Worm (Caenorhabditis elegans) whole organism, L3 larva: Measurements from ENCODE around the gene W07A12.8.

Source experiments
- aly-2 ChIP-seq: fragments of 150-350 bp; optimal IDR thresholded peaks from 2 replicates; lab custom pipeline; 2014; ENCODE audit warnings: missing biosample characterization, missing genetic modification characterization
- ceh-16 ChIP-seq: sonication (generic microtip); optimal IDR thresholded peaks from 2 replicates; lab custom pipeline; 2017; ENCODE audit warnings: missing biosample characterization, missing genetic modification characterization
- ceh-28 ChIP-seq: fragments of 150-350 bp; optimal IDR thresholded peaks from 2 replicates; lab custom pipeline; 2014; ENCODE audit warnings: missing biosample characterization, missing genetic modification reagents, missing genetic modification characterization
- ceh-82 ChIP-seq: fragments of 150-350 bp; optimal IDR thresholded peaks from 2 replicates; lab custom pipeline; 2014; ENCODE audit warnings: missing biosample characterization, missing genetic modification characterization
- ceh-9 ChIP-seq: sonication (generic microtip); optimal IDR thresholded peaks from 2 replicates; lab custom pipeline; 2018; ENCODE audit warnings: missing biosample characterization, missing genetic modification characterization
- daf-12 ChIP-seq: fragments of 150-350 bp; optimal IDR thresholded peaks from 2 replicates; lab custom pipeline; 2014; ENCODE audit warnings: missing biosample characterization, missing genetic modification reagents, missing genetic modification characterization
- egl-27 ChIP-seq: sonication (generic microtip); optimal IDR thresholded peaks from 4 replicates; lab custom pipeline; 2017; ENCODE audit warnings: missing biosample characterization, missing genetic modification reagents, missing genetic modification characterization
- egl-5 ChIP-seq: fragments of 150-350 bp; optimal IDR thresholded peaks from 2 replicates; lab custom pipeline; 2017; ENCODE audit warnings: missing biosample characterization, missing genetic modification reagents, missing genetic modification characterization, inconsistent platforms
- elt-2 ChIP-seq: sonication (generic microtip); optimal IDR thresholded peaks from 2 replicates; lab custom pipeline; 2016; ENCODE audit warnings: missing genetic modification reagents, mild to moderate bottlenecking, missing genetic modification characterization, missing compliant biosample characterization
- elt-3 ChIP-seq, 3 experiments: fragments of 150-350 bp in 1 of 3; sonication (generic microtip) in 2 of 3; optimal IDR thresholded peaks; 2 replicates in 2 of 3; 4 replicates in 1 of 3; lab custom pipeline; 2014 to 2017; ENCODE audit warnings: missing biosample characterization in 3 of 3, missing genetic modification characterization in 3 of 3
- fkh-10 ChIP-seq: sonication (generic microtip); optimal IDR thresholded peaks from 2 replicates; lab custom pipeline; 2017; ENCODE audit warnings: missing biosample characterization, missing genetic modification reagents, missing genetic modification characterization
- fkh-2 ChIP-seq: fragments of 150-350 bp; optimal IDR thresholded peaks from 2 replicates; lab custom pipeline; 2014; ENCODE audit warnings: missing biosample characterization, missing genetic modification reagents, missing genetic modification characterization
- fos-1 ChIP-seq: fragments of 150-350 bp; optimal IDR thresholded peaks from 2 replicates; lab custom pipeline; 2014; ENCODE audit warnings: missing biosample characterization, missing genetic modification characterization
- hmg-11 ChIP-seq: sonication (generic microtip); optimal IDR thresholded peaks from 2 replicates; lab custom pipeline; 2016; ENCODE audit warnings: missing genetic modification characterization, missing compliant biosample characterization
- jun-1 ChIP-seq: fragments of 150-350 bp; optimal IDR thresholded peaks from 2 replicates; lab custom pipeline; 2014; ENCODE audit warnings: missing biosample characterization, missing genetic modification reagents, missing genetic modification characterization
- lin-15B ChIP-seq: fragments of 150-350 bp; optimal IDR thresholded peaks from 2 replicates; lab custom pipeline; 2014; ENCODE audit warnings: missing biosample characterization, missing genetic modification characterization
- lin-39 ChIP-seq: fragments of 150-350 bp; optimal IDR thresholded peaks from 2 replicates; lab custom pipeline; 2018; ENCODE audit warnings: missing biosample characterization, missing genetic modification reagents, missing genetic modification characterization
- lsy-12 ChIP-seq: sonication (generic microtip); optimal IDR thresholded peaks from 2 replicates; lab custom pipeline; 2016; ENCODE audit warnings: mild to moderate bottlenecking, missing genetic modification characterization, missing compliant biosample characterization
- nfya-1 ChIP-seq: sonication (generic microtip); optimal IDR thresholded peaks from 2 replicates; lab custom pipeline; 2017; ENCODE audit warnings: missing genetic modification characterization, mild to moderate bottlenecking, missing compliant biosample characterization, antibody characterized with exemption, moderate library complexity; ENCODE audit not compliant: insufficient read depth
- nhr-12 ChIP-seq: fragments of 150-350 bp; optimal IDR thresholded peaks from 2 replicates; lab custom pipeline; 2014; ENCODE audit warnings: missing biosample characterization, missing genetic modification characterization
- nhr-237 ChIP-seq: fragments of 150-350 bp; optimal IDR thresholded peaks from 2 replicates; lab custom pipeline; 2014; ENCODE audit warnings: missing biosample characterization, missing genetic modification characterization
- nhr-28 ChIP-seq: fragments of 150-350 bp; optimal IDR thresholded peaks from 2 replicates; lab custom pipeline; 2014; ENCODE audit warnings: missing biosample characterization, missing genetic modification characterization
- nhr-43 ChIP-seq: sonication (generic microtip); optimal IDR thresholded peaks from 2 replicates; lab custom pipeline; 2016; ENCODE audit warnings: mild to moderate bottlenecking, missing genetic modification characterization, missing compliant biosample characterization; ENCODE audit not compliant: poor library complexity, severe bottlenecking
- nhr-67 ChIP-seq: fragments of 150-350 bp; optimal IDR thresholded peaks from 2 replicates; lab custom pipeline; 2014; ENCODE audit warnings: missing biosample characterization, missing genetic modification characterization
- nhr-76 ChIP-seq: fragments of 150-350 bp; sonication (generic microtip); optimal IDR thresholded peaks from 5 replicates; lab custom pipeline; 2014; ENCODE audit warnings: missing biosample characterization, missing genetic modification characterization
- pha-4 ChIP-seq: fragments of 150-350 bp; optimal IDR thresholded peaks from 2 replicates; lab custom pipeline; 2014; ENCODE audit warnings: missing biosample characterization, missing genetic modification reagents, missing genetic modification characterization
- pqm-1 ChIP-seq: fragments of 150-350 bp; optimal IDR thresholded peaks from 2 replicates; lab custom pipeline; 2017; ENCODE audit warnings: missing biosample characterization, missing genetic modification characterization, inconsistent platforms
- tbx-2 ChIP-seq: sonication (generic microtip); optimal IDR thresholded peaks from 2 replicates; lab custom pipeline; 2016; ENCODE audit warnings: mild to moderate bottlenecking, missing genetic modification characterization, missing compliant biosample characterization
- unc-39 ChIP-seq: sonication (generic microtip); optimal IDR thresholded peaks from 4 replicates; lab custom pipeline; 2017; ENCODE audit warnings: missing biosample characterization, missing genetic modification characterization
- ztf-11 ChIP-seq: fragments of 150-350 bp; optimal IDR thresholded peaks from 2 replicates; lab custom pipeline; 2014; ENCODE audit warnings: missing biosample characterization, missing genetic modification characterization

The W07A12.8 gene

ce11 chrII:9185915-9186314 is 20.3 kb upstream of the W07A12.8 start:
- TF ChIP-seq pha-4 (tag; lab: Kevin White, UChicago) (peak; percentile 95), nhr-67 (tag; lab: Kevin White, UChicago) (no peak)

DNA sequence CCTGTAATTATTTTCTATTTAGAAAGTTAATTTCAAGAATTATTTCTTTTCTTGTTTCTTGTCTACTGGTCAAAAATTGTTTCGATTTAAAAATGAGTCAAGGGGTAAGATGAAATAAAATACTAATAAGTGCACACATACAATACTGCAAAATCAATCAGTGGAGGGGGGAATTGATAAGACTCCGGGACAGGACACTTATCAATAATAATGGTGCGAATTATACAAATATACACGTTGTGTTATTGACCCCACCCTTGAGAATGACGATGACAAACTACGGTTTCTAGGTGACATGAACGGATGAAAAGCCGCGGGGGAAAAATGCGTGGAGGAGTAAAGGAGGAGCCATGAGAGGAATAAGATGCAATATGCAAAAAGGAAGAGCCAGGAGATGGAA is 15.5 kb upstream of the W07A12.8 start:
- no peak for TF ChIP-seq ztf-11
- peak; percentile 48 for TF ChIP-seq pha-4 (tag; lab: Kevin White, UChicago)
- peak; percentile 60 for TF ChIP-seq elt-2 (tag; lab: Kevin White, UChicago)
- peak; percentile 51 for TF ChIP-seq pqm-1

DNA sequence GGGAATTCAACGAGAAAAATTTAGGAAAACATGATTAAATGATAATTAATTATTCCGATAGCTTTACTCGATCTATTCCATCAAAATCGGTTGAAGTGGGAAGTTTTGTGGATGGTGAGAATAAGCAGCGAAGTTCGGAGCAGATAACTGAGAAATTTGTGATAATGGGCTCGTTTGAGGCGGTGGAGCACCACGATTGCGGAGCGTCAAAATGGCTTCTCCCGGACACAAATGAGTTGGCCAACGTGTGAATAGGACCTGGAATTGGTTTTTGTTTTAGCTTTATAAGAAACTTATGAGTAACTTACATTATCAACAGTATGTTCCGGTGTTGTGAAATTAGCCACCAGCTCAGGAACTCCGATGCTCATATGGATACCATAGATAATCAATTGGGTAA is 13.2 kb upstream of the W07A12.8 start:
- TF ChIP-seq lin-15B (tag; lab: Kevin White, UChicago) = no peak
- no peak for TF ChIP-seq nhr-43 (tag; lab: Kevin White, UChicago)
- TF ChIP-seq nhr-12 = no peak
- no peak for TF ChIP-seq egl-5 (tag; lab: Kevin White, UChicago)
- TF ChIP-seq nfya-1 (tag; lab: Kevin White, UChicago) = no peak
- no peak for TF ChIP-seq nhr-76 (tag; lab: Kevin White, UChicago)

- TF ChIP-seq pha-4 (tag; lab: Kevin White, UChicago) = peak; percentile 82
- TF ChIP-seq elt-2 (tag; lab: Kevin White, UChicago) = peak; percentile 16
- TF ChIP-seq nfya-1 (tag; lab: Kevin White, UChicago) = peak; percentile 45
- TF ChIP-seq hmg-11 = peak; percentile 23
- peak; percentile 58 for TF ChIP-seq lin-15B (tag; lab: Kevin White, UChicago)
- peak; percentile 40 for TF ChIP-seq egl-5 (tag; lab: Kevin White, UChicago)
- TF ChIP-seq jun-1 (tag; lab: Kevin White, UChicago) = no peak
- peak; percentile 48 for TF ChIP-seq lin-39 (tag; lab: Kevin White, UChicago)
- TF ChIP-seq nhr-28 (tag; lab: Kevin White, UChicago) = no peak
- TF ChIP-seq fos-1 = no peak
These were observed 11.5 kb upstream of the W07A12.8 start, which contains the start of the genes sec-5 and pir-1 for ce11 chrII:9177080-9177479. sec-5 (minus strand) TSS chrII:9177152. pir-1 (plus strand) TSS chrII:9177300.

- TF ChIP-seq nhr-237 (tag; lab: Kevin White, UChicago) (no peak), tbx-2 (tag; lab: Kevin White, UChicago) (no peak), lsy-12 (no peak)
These were observed 10.9 kb upstream of the W07A12.8 start for ce11 chrII:9176523-9176922.

DNA sequence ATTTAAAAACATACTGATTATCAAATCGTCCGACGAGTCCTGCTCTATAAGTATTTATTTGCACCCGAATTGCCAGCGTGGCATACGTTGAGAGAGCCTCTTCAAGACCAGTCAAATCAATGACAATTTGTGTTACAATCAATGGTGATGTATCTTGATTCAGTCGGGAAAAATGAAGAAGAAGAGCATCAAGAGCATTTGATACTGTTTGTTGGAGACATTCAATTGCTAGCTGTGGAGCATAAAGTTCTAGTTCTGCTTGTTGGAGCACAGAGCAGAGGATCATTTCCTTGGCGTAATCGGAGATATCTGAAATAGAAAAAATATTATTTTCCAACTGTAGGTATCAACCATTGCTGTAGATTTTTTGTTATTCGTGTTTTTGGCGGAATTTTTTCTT is 7.9 kb upstream of the W07A12.8 start:
- no peak for TF ChIP-seq pqm-1
- no peak for TF ChIP-seq ceh-28 (tag; lab: Kevin White, UChicago)
- TF ChIP-seq tbx-2 (tag; lab: Kevin White, UChicago) = no peak

- TF ChIP-seq lin-15B (tag; lab: Kevin White, UChicago) (no peak), fkh-2 (no peak), ceh-16 (tag; lab: Kevin White, UChicago) (no peak), ceh-82 (tag; lab: Kevin White, UChicago) (no peak), fkh-10 (GFP tag; lab: Kevin White, UChicago) (no peak), aly-2 (tag; lab: Kevin White, UChicago) (no peak), hmg-11 (no peak), nhr-12 (no peak), pqm-1 (no peak), egl-27 (tag; lab: Kevin White, UChicago) (no peak), nhr-67 (tag; lab: Kevin White, UChicago) (no peak), unc-39 (tag; lab: Kevin White, UChicago) (no peak), ceh-9 (no peak), daf-12 (tag; lab: Kevin White, UChicago) (no peak), elt-3 (tag; optimal IDR thresholded peaks at IDR 0.05; lab: Kevin White, UChicago) (no peak), nhr-28 (tag; lab: Kevin White, UChicago) (no peak)
- TF ChIP-seq, all 47 proteins: peak for 0
These were observed 7.2 kb upstream of the W07A12.8 start, which contains the start of gene T23G7.2 for ce11 chrII:9172849-9173248. T23G7.2 (minus strand) TSS chrII:9172949.
